Worm (Caenorhabditis elegans): ENCODE results near the gene F45D3.4.

Gene F45D3.4

DNA sequence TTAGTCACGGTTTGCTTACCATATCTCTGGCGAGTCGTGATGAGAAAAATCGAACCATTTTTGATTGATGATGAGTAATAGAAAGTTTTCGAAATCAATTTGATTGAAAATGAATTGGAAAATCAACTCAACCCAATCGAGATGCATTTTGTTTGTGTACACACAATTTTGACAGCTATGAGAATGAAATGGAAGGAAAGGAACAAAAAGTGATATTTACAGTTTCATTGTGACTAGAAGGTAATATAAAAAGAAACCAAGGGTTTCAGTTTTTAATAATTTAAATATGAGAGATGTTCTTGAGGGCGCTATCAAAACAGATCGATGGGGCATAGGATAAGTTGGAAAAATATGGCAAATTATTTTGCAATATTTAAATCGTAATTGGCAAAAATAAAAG, 35.8 kb downstream of the F45D3.4 start, which contains the start of gene cal-1:
Gene cal-1, minus strand, starts transcription at position 101 of the 400 bp plus-strand sequence.
- no peak for TF ChIP-seq nhr-237 (tag; optimal IDR thresholded peaks at IDR 0.05)
- no peak for TF ChIP-seq pha-4 (tag; optimal IDR thresholded peaks at IDR 0.05)
- no peak for TF ChIP-seq fos-1 (tag; optimal IDR thresholded peaks at IDR 0.05)
- no peak for TF ChIP-seq nhr-67 (tag; optimal IDR thresholded peaks at IDR 0.05)
- TF ChIP-seq lsy-12 (tag; optimal IDR thresholded peaks at IDR 0.05) = no peak
- TF ChIP-seq unc-62 (GFP tag; optimal IDR thresholded peaks at IDR 0.05) = no peak
- no peak for TF ChIP-seq ztf-4 (tag; optimal IDR thresholded peaks at IDR 0.05)
- TF ChIP-seq nhr-11 (tag; optimal IDR thresholded peaks at IDR 0.05) = no peak
- no peak for TF ChIP-seq R02D3.7 (tag; optimal IDR thresholded peaks at IDR 0.05)

DNA sequence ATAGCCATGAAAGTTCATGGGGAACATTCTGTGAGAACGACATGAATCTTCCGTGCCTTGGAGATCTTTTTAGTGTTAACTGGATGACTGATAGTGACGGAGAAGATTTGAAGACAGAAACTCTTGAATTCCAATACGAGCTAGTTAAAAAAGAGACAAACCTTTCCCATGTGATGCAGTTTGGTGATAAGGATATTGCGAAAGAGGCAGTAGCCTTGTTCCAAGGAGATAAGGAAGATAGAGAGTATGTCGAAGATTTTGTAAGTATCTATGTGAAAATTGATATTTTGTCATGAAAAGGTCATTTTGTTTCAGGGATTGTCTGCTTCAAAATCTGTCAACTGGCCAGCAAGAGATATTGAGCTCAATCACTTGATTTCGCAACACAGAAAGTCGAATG, 39.1 kb downstream of the F45D3.4 start:
- TF ChIP-seq elt-2 (tag; optimal IDR thresholded peaks at IDR 0.05) = peak; percentile 57
- no peak for TF ChIP-seq egl-27 (tag; optimal IDR thresholded peaks at IDR 0.05)
- TF ChIP-seq nhr-43 (tag; optimal IDR thresholded peaks at IDR 0.05; ENCODE audit: poor library complexity, severe bottlenecking) = peak; percentile 29

DNA sequence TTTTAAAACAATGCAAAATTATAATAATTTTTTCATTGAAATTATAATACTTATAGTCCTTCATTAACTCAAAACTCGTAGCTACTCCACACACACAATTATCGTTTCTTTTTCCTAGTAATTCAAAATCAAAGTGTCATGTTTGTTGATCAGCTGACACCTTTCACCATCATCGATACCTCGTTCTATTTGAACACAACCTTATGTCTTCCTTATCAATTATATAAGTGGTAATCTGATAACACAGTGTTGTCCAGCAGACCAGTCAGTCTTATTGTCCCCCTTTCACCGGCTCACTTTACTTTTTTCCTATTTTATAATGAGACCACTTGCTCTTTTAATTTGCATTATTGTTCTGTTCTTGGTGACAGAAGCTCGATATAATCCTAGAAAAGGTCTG, 40.2 kb downstream of the F45D3.4 start, which contains the start of the genes T28H10.2 and lgmn-1:
Gene T28H10.2, minus strand, starts transcription at position 177 of the 400 bp plus-strand sequence.
Gene lgmn-1, plus strand, starts transcription at position 284 of the 400 bp plus-strand sequence.
- TF ChIP-seq daf-12 (tag; optimal IDR thresholded peaks at IDR 0.05) = no peak
- TF ChIP-seq pha-4 (tag; optimal IDR thresholded peaks at IDR 0.05) = peak; percentile 53
- no peak for TF ChIP-seq mdl-1 (tag; optimal IDR thresholded peaks at IDR 0.05)
- TF ChIP-seq jun-1 (tag; optimal IDR thresholded peaks at IDR 0.05) = peak; percentile 31
- TF ChIP-seq nhr-76 (tag; optimal IDR thresholded peaks at IDR 0.05) = no peak
- no peak for TF ChIP-seq nhr-12 (tag; optimal IDR thresholded peaks at IDR 0.05)
- TF ChIP-seq nhr-43 (tag; optimal IDR thresholded peaks at IDR 0.05; ENCODE audit: poor library complexity, severe bottlenecking) = no peak
- TF ChIP-seq elt-2 (tag; optimal IDR thresholded peaks at IDR 0.05) = peak; percentile 86
- TF ChIP-seq ztf-4 (tag; optimal IDR thresholded peaks at IDR 0.05) = no peak
- peak; percentile 1 for TF ChIP-seq snpc-4 (tag; optimal IDR thresholded peaks at IDR 0.05)
- peak; percentile 84 for TF ChIP-seq pqm-1 (tag; optimal IDR thresholded peaks at IDR 0.05)
- TF ChIP-seq ceh-82 (tag; optimal IDR thresholded peaks at IDR 0.05) = no peak

DNA sequence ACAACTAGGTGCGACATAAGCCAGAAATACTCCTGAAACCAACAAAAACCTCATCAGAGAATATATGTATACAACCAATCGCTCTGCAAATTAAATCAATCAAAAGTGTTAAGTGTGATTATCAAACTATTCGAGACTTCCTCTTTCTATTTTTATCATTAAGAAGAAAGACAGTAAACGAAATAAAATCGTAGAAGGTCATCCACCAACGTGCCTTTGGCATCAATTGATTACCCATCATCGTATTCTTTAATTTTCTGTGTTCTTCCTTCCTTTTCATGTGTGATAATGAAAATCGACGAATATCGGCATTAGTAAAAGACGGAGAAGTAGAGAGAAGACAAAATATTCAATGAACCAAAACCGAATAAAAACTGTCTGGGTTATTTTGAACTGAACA, 41.0 kb downstream of the F45D3.4 start:
- TF ChIP-seq nhr-237 (tag; optimal IDR thresholded peaks at IDR 0.05) = no peak
- no peak for TF ChIP-seq unc-39 (tag; optimal IDR thresholded peaks at IDR 0.05)
- no peak for TF ChIP-seq mml-1 (tag; optimal IDR thresholded peaks at IDR 0.05)
- TF ChIP-seq nhr-23 (tag; optimal IDR thresholded peaks at IDR 0.05) = peak; percentile 15

DNA sequence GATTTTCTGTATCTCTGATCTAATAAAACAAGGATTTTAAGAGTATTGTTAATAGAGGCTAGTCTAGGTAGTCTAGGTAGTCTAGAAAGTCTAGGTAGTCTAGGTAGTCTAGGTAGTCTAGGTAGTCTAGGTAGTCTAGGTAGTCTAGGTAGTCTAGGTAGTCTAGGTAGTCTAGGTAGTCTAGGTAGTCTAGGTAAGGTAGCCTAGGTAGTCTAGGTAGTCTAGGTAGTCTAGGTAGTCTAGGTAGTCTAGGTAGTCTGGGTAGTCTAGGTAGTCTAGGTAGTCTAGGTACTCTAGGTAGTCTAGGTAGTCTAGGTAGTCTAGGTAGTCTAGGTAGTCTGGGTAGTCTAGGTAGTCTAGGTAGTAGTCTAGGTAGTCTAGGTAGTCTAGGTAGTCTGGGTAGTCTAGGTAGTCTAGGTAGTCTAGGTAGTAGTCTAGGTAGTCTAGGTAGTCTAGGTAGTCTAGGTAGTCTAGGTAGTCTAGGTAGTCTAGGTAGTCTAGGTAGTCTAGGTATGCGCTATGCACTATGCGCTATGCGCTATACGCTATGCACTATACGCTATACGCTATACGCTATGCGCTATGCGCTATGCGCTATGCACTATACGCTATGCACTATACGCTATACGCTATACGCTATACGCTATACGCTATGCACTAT, 42.9 kb downstream of the F45D3.4 start:
- TF ChIP-seq nhr-237 (tag; optimal IDR thresholded peaks at IDR 0.05) = peak; percentile 41
- TF ChIP-seq nhr-43 (tag; optimal IDR thresholded peaks at IDR 0.05; ENCODE audit: poor library complexity, severe bottlenecking) = peak; percentile 83

DNA sequence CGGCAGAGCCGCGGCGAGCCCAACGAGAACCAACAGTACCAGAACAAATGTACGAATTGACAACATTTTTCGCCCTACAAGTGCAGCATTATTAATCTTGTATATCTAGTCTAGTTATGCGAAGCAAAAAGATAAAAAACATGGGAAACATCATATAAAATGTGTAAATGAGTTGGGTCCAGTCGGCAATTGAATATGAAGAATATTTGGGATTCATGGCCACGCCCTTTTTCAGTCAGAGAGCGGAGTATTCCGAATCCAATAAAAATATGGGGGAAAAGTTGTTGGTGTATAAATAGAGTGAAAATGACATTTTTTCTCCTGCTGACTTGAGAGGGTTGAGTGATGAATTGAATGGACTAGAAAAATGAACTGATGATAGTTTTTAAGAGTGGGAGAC, 46.8 kb downstream of the F45D3.4 start, which contains the start of gene nlp-46:
Gene nlp-46, minus strand, starts transcription at position 101 of the 400 bp plus-strand sequence.
- no peak for TF ChIP-seq nhr-67 (tag; optimal IDR thresholded peaks at IDR 0.05)
- no peak for TF ChIP-seq nhr-77 (tag; optimal IDR thresholded peaks at IDR 0.05)

DNA sequence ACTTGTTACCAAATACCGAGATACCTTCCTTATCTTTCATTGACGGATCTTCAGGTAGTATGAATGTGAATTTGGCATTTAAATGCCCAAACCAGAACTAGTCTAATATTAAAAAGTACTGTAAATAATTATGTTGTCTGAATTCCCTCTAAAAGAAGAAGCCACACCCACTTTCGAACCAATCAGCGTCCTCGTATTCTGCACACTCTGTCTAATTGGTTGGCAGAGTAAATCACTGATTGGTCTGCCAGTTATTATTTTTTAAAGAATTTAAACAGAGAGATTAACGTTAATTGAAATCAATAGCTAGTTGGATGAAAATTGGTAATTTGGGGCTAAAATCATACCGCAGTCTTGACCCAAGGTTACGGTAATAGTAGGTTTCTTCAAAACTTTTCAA, 47.3 kb downstream of the F45D3.4 start:
- no peak for TF ChIP-seq nhr-12 (tag; optimal IDR thresholded peaks at IDR 0.05)
- TF ChIP-seq nfya-1 (tag; optimal IDR thresholded peaks at IDR 0.05; ENCODE audit: insufficient read depth) = peak; percentile 54

DNA sequence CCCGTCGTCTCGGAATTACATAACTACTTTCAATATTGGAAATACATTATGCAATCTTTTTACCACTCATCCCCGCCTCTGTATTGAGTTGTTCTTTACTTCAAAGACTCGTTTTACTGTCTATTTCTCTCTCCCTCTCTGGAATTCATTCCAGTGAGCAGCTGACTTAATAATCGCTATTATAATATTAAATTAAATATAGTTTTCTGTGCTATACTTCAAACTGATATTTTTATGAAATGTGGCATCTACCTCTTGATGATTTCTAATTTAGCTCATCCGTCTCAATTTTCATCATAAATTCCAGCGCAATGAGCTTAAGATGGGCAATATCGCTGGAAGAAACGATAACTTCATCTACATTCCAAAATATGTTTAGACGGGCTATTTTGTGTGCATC, 49.5 kb downstream of the F45D3.4 start, which contains the start of gene T28H10.1:
Gene T28H10.1, plus strand, starts transcription at position 301 of the 400 bp plus-strand sequence.
- TF ChIP-seq pha-4 (tag; optimal IDR thresholded peaks at IDR 0.05) (no peak), snpc-4 (tag; optimal IDR thresholded peaks at IDR 0.05) (no peak), egl-5 (tag; optimal IDR thresholded peaks at IDR 0.05) (no peak), sea-2 (GFP tag; optimal IDR thresholded peaks at IDR 0.05) (no peak), ceh-82 (tag; optimal IDR thresholded peaks at IDR 0.05) (no peak), mml-1 (tag; optimal IDR thresholded peaks at IDR 0.05) (no peak)
